Worm (Caenorhabditis elegans): ENCODE results near the gene trpp-4.

DNA sequence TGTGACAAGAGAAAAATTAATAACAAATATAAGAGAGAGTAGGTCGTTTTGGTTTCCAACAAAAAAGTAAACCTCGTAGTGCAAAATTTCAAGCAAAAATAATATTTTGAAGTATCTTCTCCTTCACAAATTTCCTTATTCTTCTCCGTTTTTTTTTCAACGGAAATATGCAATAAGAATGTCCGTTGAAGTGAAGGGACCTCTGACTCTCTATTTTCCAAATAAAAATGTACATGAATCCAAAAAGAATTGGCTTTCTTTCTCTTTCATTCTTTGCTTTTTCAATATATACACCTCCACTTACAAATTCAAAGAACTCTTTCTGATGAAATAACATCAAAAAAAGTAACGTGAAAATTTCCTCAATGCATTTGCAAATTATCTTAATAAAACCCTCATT, 16.5 kb downstream of the trpp-4 start, which contains the start of gene F36D4.1:
- TF ChIP-seq Y22D7AL.16 (tag; optimal IDR thresholded peaks at IDR 0.05): no peak
- TF ChIP-seq pha-4 (tag; optimal IDR thresholded peaks at IDR 0.05): no peak
- TF ChIP-seq ceh-24 (tag; optimal IDR thresholded peaks at IDR 0.05): no peak
- TF ChIP-seq elt-2 (tag; optimal IDR thresholded peaks at IDR 0.05): no peak
- no peak for TF ChIP-seq ceh-45 (GFP tag; IDR thresholded peaks at IDR 0.05)
- no peak for TF ChIP-seq K02D7.2 (tag; optimal IDR thresholded peaks at IDR 0.05)
- no peak for TF ChIP-seq pax-1 (tag; optimal IDR thresholded peaks at IDR 0.05)
- no peak for TF ChIP-seq ttx-3 (tag; optimal IDR thresholded peaks at IDR 0.05)
- no peak for TF ChIP-seq F13H6.1 (tag; optimal IDR thresholded peaks at IDR 0.05)
- no peak for TF ChIP-seq unc-42 (tag; optimal IDR thresholded peaks at IDR 0.05)
- TF ChIP-seq ceh-19 (GFP tag; optimal IDR thresholded peaks at IDR 0.05): no peak
- no peak for TF ChIP-seq fax-1 (tag; optimal IDR thresholded peaks at IDR 0.05)
- no peak for TF ChIP-seq ets-4 (tag; optimal IDR thresholded peaks at IDR 0.05)
